In the genomic region with DNA sequence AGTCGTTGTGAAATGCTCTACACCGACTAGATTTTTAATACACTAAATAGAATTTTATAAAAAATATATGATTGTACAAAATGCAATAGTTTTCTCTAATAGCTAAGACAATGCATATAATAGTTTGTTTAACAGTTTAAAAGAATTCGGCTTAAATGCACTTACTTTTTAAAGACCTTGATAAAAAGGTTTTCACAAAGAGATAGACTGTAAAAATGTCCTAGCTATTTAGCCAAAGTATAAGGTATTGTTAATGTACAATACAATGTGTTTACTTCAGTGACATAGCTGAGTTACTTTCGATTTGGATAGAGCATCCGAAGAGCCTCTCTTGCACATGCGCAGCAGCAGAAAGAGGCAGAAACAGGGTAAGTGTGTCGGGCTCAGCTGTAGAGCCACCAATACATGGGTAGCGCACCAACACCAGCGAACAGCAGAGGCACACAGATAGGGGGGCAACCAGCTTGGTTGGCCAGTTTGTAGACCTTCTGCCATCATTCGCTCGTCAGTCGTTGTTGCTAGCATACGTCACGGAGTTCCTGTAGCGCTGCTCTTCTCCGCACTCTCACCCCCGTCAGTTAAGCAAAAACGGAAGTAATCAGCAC, we compare ENCODE assay signal across 2 fruit fly cellular contexts.
TF ChIP-seq lines count a peak whose summit lies in the region.

A gene (plus strand): TSS at position 291 of the 605 bp plus-strand sequence.

TF ChIP-seq in whole organism, embryonic, 481 proteins besides CTCF, POLR2A, EP300 and RAD21 (continued from another document and continues in another):
- TF ChIP-seq CG1832 (GFP tag; optimal IDR thresholded peaks at IDR 0.05; lab: Kevin White, UChicago) (no peak), CG10979 (tag; optimal IDR thresholded peaks at IDR 0.05; lab: Kevin White, UChicago) (peak; percentile 93), CG16813 (GFP tag; IDR thresholded peaks at IDR 0.05; lab: Robert Waterston, UW; ENCODE audit: partially characterized antibody) (peak; percentile 29; the same call in 1 of the 3 replicates), CG17912 (GFP tag; optimal IDR thresholded peaks at IDR 0.05; lab: Kevin White, UChicago) (no peak), Nf-YA (GFP tag; IDR thresholded peaks at IDR 0.05; lab: Robert Waterston, UW) (peak; percentile 50; the same call in 1 of the 2 replicates), ERR (GFP tag; optimal IDR thresholded peaks at IDR 0.05; lab: Kevin White, UChicago) (peak; percentile 17), Taf1 (GFP tag; IDR thresholded peaks at IDR 0.05; lab: Robert Waterston, UW) (0 out of 2 replicates have a peak, but pooled peaks have one; percentile 25), Jarid2 (GFP tag; optimal IDR thresholded peaks at IDR 0.05; lab: Kevin White, UChicago) (peak; percentile 68), ttk (GFP tag; IDR thresholded peaks at IDR 0.05; lab: Robert Waterston, UW) (peak; percentile 58), CG9727 (GFP tag; optimal IDR thresholded peaks at IDR 0.05; lab: Kevin White, UChicago) (peak; percentile 94), emc (GFP tag; optimal IDR thresholded peaks at IDR 0.05; lab: Kevin White, UChicago) (peak; percentile 30), CG15601 (tag; optimal IDR thresholded peaks at IDR 0.05; lab: Kevin White, UChicago) (peak; percentile 84), zfh2 (GFP tag; optimal IDR thresholded peaks at IDR 0.05; lab: Kevin White, UChicago) (peak; percentile 63), NFAT (GFP tag; IDR thresholded peaks at IDR 0.05; lab: Robert Waterston, UW) (no peak), D (optimal IDR thresholded peaks at IDR 0.05; lab: Kevin White, UChicago) (no peak), D (GFP tag; optimal IDR thresholded peaks at IDR 0.05; lab: Kevin White, UChicago) (peak; percentile 90), cas (GFP tag; IDR thresholded peaks at IDR 0.05; lab: Robert Waterston, UW) (no peak), ham (GFP tag; IDR thresholded peaks at IDR 0.05; lab: Robert Waterston, UW) (no peak), CG14710 (tag; optimal IDR thresholded peaks at IDR 0.05; lab: Kevin White, UChicago) (peak; percentile 91), Ravus (GFP tag; IDR thresholded peaks at IDR 0.05; lab: Robert Waterston, UW) (no peak), CG16863 (GFP tag; optimal IDR thresholded peaks at IDR 0.05; lab: Kevin White, UChicago) (peak; percentile 75), aop (GFP tag; IDR thresholded peaks at IDR 0.05; lab: Robert Waterston, UW) (0 out of 2 replicates have a peak, but pooled peaks have one; percentile 5), Eip74EF (GFP tag; optimal IDR thresholded peaks at IDR 0.05; lab: Kevin White, UChicago) (peak in 1 of 2 experiments; percentile 93), kni (GFP tag; optimal IDR thresholded peaks at IDR 0.05; lab: Kevin White, UChicago) (peak; percentile 67), CG17829 (tag; optimal IDR thresholded peaks at IDR 0.05; lab: Kevin White, UChicago) (peak; percentile 89), caup (GFP tag; optimal IDR thresholded peaks at IDR 0.05; lab: Kevin White, UChicago; ENCODE audit: severe bottlenecking) (peak; percentile 86), pros (GFP tag; optimal IDR thresholded peaks at IDR 0.05; lab: Kevin White, UChicago) (peak; percentile 30), CG3838 (GFP tag; optimal IDR thresholded peaks at IDR 0.05; lab: Kevin White, UChicago) (peak; percentile 30), Mad (GFP tag; optimal IDR thresholded peaks at IDR 0.05; lab: Kevin White, UChicago) (peak; percentile 40), Max (GFP tag; optimal IDR thresholded peaks at IDR 0.05; lab: Kevin White, UChicago) (peak; percentile 90), bab2 (GFP tag; optimal IDR thresholded peaks at IDR 0.05; lab: Kevin White, UChicago) (peak; percentile 62), maf-S (GFP tag; optimal IDR thresholded peaks at IDR 0.05; lab: Kevin White, UChicago) (peak; percentile 79), CG9876 (GFP tag; optimal IDR thresholded peaks at IDR 0.05; lab: Kevin White, UChicago) (peak; percentile 23), CG33557 (GFP tag; optimal IDR thresholded peaks at IDR 0.05; lab: Kevin White, UChicago) (peak; percentile 85), Hand (GFP tag; optimal IDR thresholded peaks at IDR 0.05; lab: Kevin White, UChicago) (peak; percentile 87), Xbp1 (GFP tag; optimal IDR thresholded peaks at IDR 0.05; lab: Kevin White, UChicago) (peak; percentile 90), CG17568 (GFP tag; optimal IDR thresholded peaks at IDR 0.05; lab: Kevin White, UChicago) (peak; percentile 82), Atf6 (GFP tag; IDR thresholded peaks at IDR 0.05; lab: Robert Waterston, UW) (peak; percentile 83; the same call in 1 of the 2 replicates), CG3065 (GFP tag; optimal IDR thresholded peaks at IDR 0.05; lab: Kevin White, UChicago) (peak; percentile 51), gem (tag; optimal IDR thresholded peaks at IDR 0.05; lab: Kevin White, UChicago) (peak; percentile 96), lov (optimal IDR thresholded peaks at IDR 0.05; lab: Kevin White, UChicago) (no peak), lov (GFP tag; IDR thresholded peaks at IDR 0.05; lab: Robert Waterston, UW) (peak; percentile 39; the same call in 1 of the 3 replicates), tll (GFP tag; optimal IDR thresholded peaks at IDR 0.05; lab: Kevin White, UChicago) (peak in 1 of 2 experiments; percentile 23), CG9932 (GFP tag; IDR thresholded peaks at IDR 0.05; lab: Robert Waterston, UW) (peak; percentile 68; the same call in 1 of the 2 replicates), crc (GFP tag; optimal IDR thresholded peaks at IDR 0.05; lab: Kevin White, UChicago) (peak; percentile 50), HHEX (GFP tag; optimal IDR thresholded peaks at IDR 0.05; lab: Kevin White, UChicago) (peak; percentile 84), CG7556 (GFP tag; optimal IDR thresholded peaks at IDR 0.05; lab: Kevin White, UChicago) (peak; percentile 96), CG13624 (GFP tag; optimal IDR thresholded peaks at IDR 0.05; lab: Kevin White, UChicago) (peak; percentile 77), MTF-1 (GFP tag; optimal IDR thresholded peaks at IDR 0.05; lab: Kevin White, UChicago; ENCODE audit: borderline replicate concordance) (no peak), MESR4 (GFP tag; optimal IDR thresholded peaks at IDR 0.05; lab: Kevin White, UChicago) (peak; percentile 12), ranshi (GFP tag; IDR thresholded peaks at IDR 0.05; lab: Robert Waterston, UW) (peak; percentile 67), sug (tag; optimal IDR thresholded peaks at IDR 0.05; lab: Kevin White, UChicago) (peak; percentile 87), prd (optimal IDR thresholded peaks at IDR 0.05; lab: Kevin White, UChicago) (no peak), prd (GFP tag; IDR thresholded peaks at IDR 0.05; lab: Robert Waterston, UW) (peak; percentile 82), Hr78 (GFP tag; optimal IDR thresholded peaks at IDR 0.05; lab: Kevin White, UChicago) (peak in 1 of 2 experiments; percentile 68), CG34224 (GFP tag; IDR thresholded peaks at IDR 0.05; lab: Robert Waterston, UW; ENCODE audit: partially characterized antibody) (peak; percentile 30; the same call in 2 of the 3 replicates), CG4730 (GFP tag; IDR thresholded peaks at IDR 0.05; lab: Robert Waterston, UW) (peak; percentile 59), CG4820 (GFP tag; optimal IDR thresholded peaks at IDR 0.05; lab: Kevin White, UChicago) (peak; percentile 84), nerfin-1 (tag; optimal IDR thresholded peaks at IDR 0.05; lab: Kevin White, UChicago) (peak; percentile 82)

TF ChIP-seq in whole organism, prepupa, 60 proteins besides CTCF, POLR2A, EP300 and RAD21 (continued from another document):
- TF ChIP-seq acj6 (GFP tag; optimal IDR thresholded peaks at IDR 0.05; lab: Kevin White, UChicago) = peak; percentile 93
- peak; percentile 72 for TF ChIP-seq CG8319 (GFP tag; optimal IDR thresholded peaks at IDR 0.05; lab: Kevin White, UChicago)
- TF ChIP-seq CG6163 (GFP tag; IDR thresholded peaks at IDR 0.05; lab: Robert Waterston, UW) = peak; percentile 70; the same call in 2 of the 3 replicates
- peak; percentile 78 for TF ChIP-seq Sox102F (GFP tag; optimal IDR thresholded peaks at IDR 0.05; lab: Kevin White, UChicago)
- TF ChIP-seq Blimp-1 (GFP tag; optimal IDR thresholded peaks at IDR 0.05; lab: Kevin White, UChicago) = peak; percentile 67
- TF ChIP-seq Hr4 (GFP tag; optimal IDR thresholded peaks at IDR 0.05; lab: Kevin White, UChicago) = peak; percentile 89
- peak; percentile 89 for TF ChIP-seq Ets96B (tag; optimal IDR thresholded peaks at IDR 0.05; lab: Kevin White, UChicago)
- TF ChIP-seq CG6854 (GFP tag; optimal IDR thresholded peaks at IDR 0.05; lab: Kevin White, UChicago) = peak; percentile 65
- TF ChIP-seq topi (GFP tag; optimal IDR thresholded peaks at IDR 0.05; lab: Kevin White, UChicago) = peak; percentile 90
- TF ChIP-seq esn (GFP tag; optimal IDR thresholded peaks at IDR 0.05; lab: Kevin White, UChicago) = peak; percentile 93
- TF ChIP-seq CG3919 (GFP tag; optimal IDR thresholded peaks at IDR 0.05; lab: Kevin White, UChicago) = peak; percentile 90
- peak; percentile 91 for TF ChIP-seq net (GFP tag; optimal IDR thresholded peaks at IDR 0.05; lab: Kevin White, UChicago)
TF ChIP-seq in whole organism, prepupa: peak in this region for 59.
